Fruit fly (Drosophila melanogaster) whole organism, pupa: ENCODE measurements around the gene mRpL4.
A peak's percentile ranks its signal among the peaks of the same experiment; 100 is the strongest.

Experiments
- CG10348 ChIP-seq: fragments of 200-800 bp; sonication (Bioruptor generic); IDR thresholded peaks from 2 replicates; pipeline ENCODE4 v1.3.6; 2022; ENCODE audit warnings: missing biosample characterization, missing genetic modification characterization
- CG13204 ChIP-seq: fragments of 200-800 bp; sonication (Bioruptor generic); optimal IDR thresholded peaks from 2 replicates; lab custom pipeline; 2018; ENCODE audit warnings: missing biosample characterization, mild to moderate bottlenecking, missing genetic modification characterization, moderate library complexity
- CG14655 ChIP-seq: fragments of 200-800 bp; sonication (Bioruptor generic); optimal IDR thresholded peaks from 3 replicates; lab custom pipeline; 2017; ENCODE audit warnings: mild to moderate bottlenecking, missing biosample characterization, missing genetic modification reagents, missing genetic modification characterization
- CG17806 ChIP-seq: fragments of 200-800 bp; sonication (Bioruptor generic); optimal IDR thresholded peaks from 2 replicates; lab custom pipeline; 2018; ENCODE audit warnings: missing biosample characterization, mild to moderate bottlenecking, missing genetic modification characterization, moderate library complexity
- CG8301 ChIP-seq: fragments of 200-800 bp; sonication (Bioruptor generic); optimal IDR thresholded peaks from 2 replicates; lab custom pipeline; 2018; ENCODE audit warnings: missing biosample characterization, mild to moderate bottlenecking, missing genetic modification characterization
- EcR ChIP-seq: fragments of 200-800 bp; sonication (Bioruptor generic); optimal IDR thresholded peaks from 3 replicates; lab custom pipeline; 2019; ENCODE audit warnings: missing biosample characterization, missing genetic modification characterization, mild to moderate bottlenecking, moderate library complexity, missing genetic modification reagents
- Snoo ChIP-seq: fragments of 200-800 bp; sonication (Bioruptor generic); optimal IDR thresholded peaks from 3 replicates; lab custom pipeline; 2017; ENCODE audit warnings: missing biosample characterization, mild to moderate bottlenecking, missing genetic modification characterization, inconsistent platforms
- gl ChIP-seq: fragments of 200-800 bp; sonication (Bioruptor generic); optimal IDR thresholded peaks from 2 replicates; lab custom pipeline; 2018; ENCODE audit warnings: missing biosample characterization, mild to moderate bottlenecking, missing genetic modification characterization

DNA sequence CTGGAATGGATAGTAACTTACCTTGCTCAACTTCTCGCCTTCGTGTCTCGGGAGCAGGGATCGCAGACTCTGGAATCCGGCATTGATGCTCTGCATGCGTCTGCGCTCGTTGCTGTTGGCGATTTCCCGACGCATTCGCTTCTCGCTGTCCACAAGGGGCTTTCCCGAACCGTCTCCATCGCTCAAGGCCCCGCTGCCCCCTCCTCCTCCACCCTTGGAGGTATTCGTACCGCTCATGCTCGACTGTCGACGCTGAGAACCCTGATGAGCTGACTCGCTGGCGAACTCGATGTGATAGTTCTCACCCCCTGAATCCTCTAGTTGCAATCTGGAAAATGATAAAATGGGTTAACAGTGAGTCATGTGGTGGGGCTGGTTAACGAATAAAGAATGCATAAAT, 50.1 kb downstream of the mRpL4 start:
- peak; percentile 80 for TF ChIP-seq CG13204
- no peak for TF ChIP-seq CG17806 (tag; lab: Kevin White, UChicago)
- TF ChIP-seq EcR: no peak
- no peak for TF ChIP-seq gl
- TF ChIP-seq CG10348 (GFP tag; lab: Robert Waterston, UW): no peak
- TF ChIP-seq CG8301: no peak
- no peak for TF ChIP-seq Snoo (tag; lab: Kevin White, UChicago)
- no peak for TF ChIP-seq CG14655 (GFP tag; lab: Kevin White, UChicago)
